Fruit fly (Drosophila melanogaster): Measurements from ENCODE around the gene CG15445.

dm6 chrX:21071693-21072357, 45.1 kb upstream of the CG15445 start:
- peak; percentile 16 for TF ChIP-seq Pif1A (GFP tag; optimal IDR thresholded peaks at IDR 0.05)
- no peak for TF ChIP-seq CG32121 (GFP tag; IDR thresholded peaks at IDR 0.05)
- peak; percentile 96 for TF ChIP-seq EcR (GFP tag; optimal IDR thresholded peaks at IDR 0.05)
- no peak for TF ChIP-seq CG9948 (tag; optimal IDR thresholded peaks at IDR 0.05)
- TF ChIP-seq CG4496 (GFP tag; IDR thresholded peaks at IDR 0.05): peak; percentile 45; the same call in 1 of the 3 replicates
- no peak for TF ChIP-seq rn (GFP tag; IDR thresholded peaks at IDR 0.05)
- TF ChIP-seq CG15710 (tag; optimal IDR thresholded peaks at IDR 0.05): peak; percentile 16
- no peak for TF ChIP-seq CG8159 (tag; optimal IDR thresholded peaks at IDR 0.05)
- peak; percentile 67 for TF ChIP-seq CG13204 (GFP tag; optimal IDR thresholded peaks at IDR 0.05)
- TF ChIP-seq CG12605 (GFP tag; IDR thresholded peaks at IDR 0.05): 0 out of 2 replicates have a peak, but pooled peaks have one; percentile 29
- TF ChIP-seq CG14655 (GFP tag; optimal IDR thresholded peaks at IDR 0.05): no peak
- no peak for TF ChIP-seq CG8301 (tag; optimal IDR thresholded peaks at IDR 0.05)
